Worm (Caenorhabditis elegans): ENCODE measurements around the gene clec-196.

DNA sequence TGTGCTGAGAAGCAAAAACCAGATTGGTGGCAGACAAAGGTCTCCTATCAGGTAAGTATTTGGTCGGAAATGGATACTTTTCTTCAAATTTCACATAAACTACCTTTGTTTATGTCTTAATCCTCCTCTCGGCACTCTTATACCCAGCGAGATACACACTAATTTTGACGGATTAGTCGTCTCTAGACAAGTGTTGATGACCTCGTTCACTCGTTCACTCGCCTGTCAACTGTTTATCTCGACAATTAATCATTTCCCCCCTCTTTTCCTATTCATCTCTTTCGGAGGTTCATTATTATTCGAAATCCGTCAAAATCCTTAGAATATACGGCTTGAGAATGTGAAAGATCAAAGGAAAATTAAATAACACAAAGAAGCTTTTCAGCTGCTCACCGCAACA lies 7.1 kb upstream of the clec-196 start:
- TF ChIP-seq tab-1 (GFP tag; IDR thresholded peaks at IDR 0.05), result no peak
- no peak for TF ChIP-seq ztf-29 (GFP tag; IDR thresholded peaks at IDR 0.05)
- TF ChIP-seq cog-1 (tag; optimal IDR thresholded peaks at IDR 0.05), result peak; percentile 22
- TF ChIP-seq flt-1 (GFP tag; IDR thresholded peaks at IDR 0.05), result no peak
- no peak for TF ChIP-seq ref-1 (GFP tag; conservative IDR thresholded peaks at IDR 0.05)

All from whole organism, midembryonic.